Worm (Caenorhabditis elegans): Measurements from ENCODE around the gene clec-21.
"Not testable (repeated sequence)": the region's sequence is repeated elsewhere in the genome, so short reads cannot be mapped to it uniquely, and the experiment has no call there.

The clec-21 gene

DNA sequence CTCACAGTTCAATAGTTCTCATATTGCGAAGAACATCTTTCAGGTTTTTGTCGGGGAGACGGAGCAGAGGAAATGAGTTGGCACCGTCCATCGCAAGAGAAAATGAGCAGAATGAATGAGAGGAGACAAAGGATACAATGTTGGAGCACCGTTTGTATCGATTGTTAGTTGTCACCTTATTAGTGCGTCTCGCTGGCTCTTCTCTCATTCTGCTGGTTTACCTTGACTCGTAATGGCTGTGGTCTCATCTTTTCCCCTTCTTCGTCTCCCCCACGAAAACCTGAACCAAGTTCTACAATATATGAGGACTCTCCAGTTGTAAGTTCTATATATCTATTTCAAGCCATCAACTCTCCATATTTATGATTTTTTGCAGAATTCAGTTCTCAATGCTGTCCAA is 27.8 kb downstream of the clec-21 start, which contains the start of the genes fbxb-54 and fbxb-50:
fbxb-54 (minus strand) TSS at position 101 of the 400 bp plus-strand sequence.
fbxb-50 (plus strand) TSS at position 227 of the 400 bp plus-strand sequence.
- TF ChIP-seq mep-1, vab-15, mef-2 (tag; optimal IDR thresholded peaks at IDR 0.05): not testable (repeated sequence)

DNA sequence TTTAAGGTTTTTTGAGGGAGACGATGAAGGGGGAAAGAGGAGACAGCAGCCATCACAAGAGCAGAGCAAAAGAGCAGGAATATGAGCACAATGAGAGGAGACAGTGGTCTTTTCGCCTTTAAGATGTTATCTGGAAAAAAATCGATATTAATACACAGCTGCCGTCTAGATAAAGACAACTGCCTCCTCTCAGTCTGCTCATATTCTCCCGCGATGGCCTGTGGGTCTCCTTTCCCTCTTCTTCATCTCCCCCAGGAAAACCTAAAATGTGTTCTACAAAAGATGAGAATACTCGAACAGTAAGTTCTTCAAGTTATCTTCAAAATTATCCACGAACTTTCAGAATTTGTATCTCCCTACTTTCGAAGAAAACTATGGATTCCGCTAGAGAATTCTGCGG is 33.5 kb downstream of the clec-21 start, which contains the start of the genes fbxb-52 and fbxb-51:
fbxb-52 (minus strand) TSS at position 101 of the 400 bp plus-strand sequence.
fbxb-51 (plus strand) TSS at position 212 of the 400 bp plus-strand sequence.
- TF ChIP-seq lin-15B (tag; optimal IDR thresholded peaks at IDR 0.05) (no peak), vab-15 (tag; optimal IDR thresholded peaks at IDR 0.05) (no peak), ztf-11 (tag; optimal IDR thresholded peaks at IDR 0.05) (no peak), sup-37 (GFP tag; optimal IDR thresholded peaks at IDR 0.05) (no peak), pax-3 (tag; optimal IDR thresholded peaks at IDR 0.05) (no peak), grh-1 (GFP tag; IDR thresholded peaks at IDR 0.05) (no peak), C04F5.9 (tag; optimal IDR thresholded peaks at IDR 0.05) (no peak), snpc-4 (tag; optimal IDR thresholded peaks at IDR 0.05) (no peak), ets-5 (GFP tag; IDR thresholded peaks at IDR 0.05) (no peak), dsc-1 (tag; optimal IDR thresholded peaks at IDR 0.05) (no peak), swsn-7 (tag; optimal IDR thresholded peaks at IDR 0.05) (no peak)

DNA sequence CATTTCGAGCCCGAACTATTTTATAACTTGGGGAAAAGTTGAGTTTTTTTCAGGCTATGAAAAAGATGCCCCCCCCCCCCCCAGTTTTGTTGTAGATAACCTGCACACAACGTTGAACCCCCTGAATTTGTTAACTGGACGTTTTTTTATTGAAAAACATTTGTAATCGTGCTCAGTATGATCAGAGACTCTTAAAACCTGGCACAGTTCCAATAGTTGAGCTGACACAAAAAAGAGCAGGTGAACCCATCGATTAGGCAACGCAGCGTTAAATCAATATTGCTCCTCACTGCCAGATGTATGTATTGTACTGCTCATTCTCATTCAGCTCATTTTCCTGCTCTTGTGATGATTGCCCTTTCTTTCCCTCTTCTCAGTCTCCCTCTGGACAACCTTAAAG is 38.4 kb downstream of the clec-21 start, which contains the start of gene K05F6.12:
K05F6.12 (plus strand) TSS at position 301 of the 400 bp plus-strand sequence.
- TF ChIP-seq ceh-63 (GFP tag; optimal IDR thresholded peaks at IDR 0.05) (no peak), lsy-2 (tag; optimal IDR thresholded peaks at IDR 0.05) (no peak), fkh-8 (tag; optimal IDR thresholded peaks at IDR 0.05) (no peak), zip-4 (GFP tag; optimal IDR thresholded peaks at IDR 0.05) (no peak), ceh-82 (tag; optimal IDR thresholded peaks at IDR 0.05) (no peak), skn-1 (tag; optimal IDR thresholded peaks at IDR 0.05) (no peak), blmp-1 (tag; optimal IDR thresholded peaks at IDR 0.05) (no peak), lin-14 (GFP tag; optimal IDR thresholded peaks at IDR 0.05) (no peak), nhr-76 (tag; optimal IDR thresholded peaks at IDR 0.05) (no peak), snpc-4 (tag; optimal IDR thresholded peaks at IDR 0.05) (no peak), unc-86 (tag; optimal IDR thresholded peaks at IDR 0.05) (no peak), C16A3.4 (tag; optimal IDR thresholded peaks at IDR 0.05) (no peak), elt-2 (tag; optimal IDR thresholded peaks at IDR 0.05) (no peak), aha-1 (tag; optimal IDR thresholded peaks at IDR 0.05) (no peak), C04F5.9 (tag; optimal IDR thresholded peaks at IDR 0.05) (no peak), ama-1 (optimal IDR thresholded peaks at IDR 0.05) (no peak), lin-13 (GFP tag; optimal IDR thresholded peaks at IDR 0.05) (no peak), pqm-1 (tag; optimal IDR thresholded peaks at IDR 0.05) (no peak)

ce11 chrII:1543182-1543581 is 40.9 kb downstream of the clec-21 start, which contains the start of gene K05F6.4:
K05F6.4 (plus strand) TSS chrII:1543482.
- TF ChIP-seq C16A3.4 (tag; optimal IDR thresholded peaks at IDR 0.05); elt-2 (tag; optimal IDR thresholded peaks at IDR 0.05); nhr-19 (GFP tag; conservative IDR thresholded peaks at IDR 0.05): not testable (repeated sequence)

DNA sequence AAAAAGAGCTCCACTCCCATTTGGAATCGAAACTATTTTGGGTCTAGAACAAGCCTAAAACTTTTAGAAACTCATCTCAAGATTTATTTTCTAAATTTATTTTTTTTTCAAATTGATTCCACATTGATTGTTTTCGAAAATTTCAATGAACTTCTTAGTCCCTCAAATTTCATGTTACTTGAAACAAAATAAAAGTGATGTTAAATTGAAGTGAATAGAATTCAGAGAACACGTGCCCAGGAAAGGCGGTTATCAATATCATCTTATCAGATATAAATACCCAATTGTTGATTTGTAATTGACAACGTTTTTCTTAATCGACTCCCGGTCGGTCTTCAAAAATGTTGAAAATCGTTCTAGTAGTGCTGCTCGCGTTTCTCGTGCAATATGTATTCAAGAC is 43.4 kb downstream of the clec-21 start, which contains the start of gene poml-4:
poml-4 (plus strand) TSS at position 301 of the 400 bp plus-strand sequence.
- not testable (repeated sequence) for TF ChIP-seq ceh-8 (GFP tag; optimal IDR thresholded peaks at IDR 0.05); hlh-4 (tag; optimal IDR thresholded peaks at IDR 0.05); aly-2 (tag; optimal IDR thresholded peaks at IDR 0.05)

- TF ChIP-seq C16A3.4 (tag; optimal IDR thresholded peaks at IDR 0.05), result no peak
- TF ChIP-seq ceh-88 (GFP tag; IDR thresholded peaks at IDR 0.05), result no peak
- TF ChIP-seq hpl-2 (GFP tag; optimal IDR thresholded peaks at IDR 0.05), result no peak
- no peak for TF ChIP-seq unc-98 (GFP tag; IDR thresholded peaks at IDR 0.05)
- TF ChIP-seq C34B4.2 (tag; optimal IDR thresholded peaks at IDR 0.05), result no peak
- no peak for TF ChIP-seq isw-1 (GFP tag; IDR thresholded peaks at IDR 0.05)
- no peak for TF ChIP-seq lin-35 (GFP tag; optimal IDR thresholded peaks at IDR 0.05)
- no peak for TF ChIP-seq mab-9 (GFP tag; IDR thresholded peaks at IDR 0.05)
- no peak for TF ChIP-seq lsy-2 (tag; optimal IDR thresholded peaks at IDR 0.05)
Measured at ce11 chrII:1538589-1538988, 45.5 kb downstream of the clec-21 start, which contains the start of gene fbxb-44. fbxb-44 (plus strand) TSS chrII:1538889.

Measured in whole organism, L1 larva.